Worm (Caenorhabditis elegans): ENCODE data around the gene adbp-1.

DNA sequence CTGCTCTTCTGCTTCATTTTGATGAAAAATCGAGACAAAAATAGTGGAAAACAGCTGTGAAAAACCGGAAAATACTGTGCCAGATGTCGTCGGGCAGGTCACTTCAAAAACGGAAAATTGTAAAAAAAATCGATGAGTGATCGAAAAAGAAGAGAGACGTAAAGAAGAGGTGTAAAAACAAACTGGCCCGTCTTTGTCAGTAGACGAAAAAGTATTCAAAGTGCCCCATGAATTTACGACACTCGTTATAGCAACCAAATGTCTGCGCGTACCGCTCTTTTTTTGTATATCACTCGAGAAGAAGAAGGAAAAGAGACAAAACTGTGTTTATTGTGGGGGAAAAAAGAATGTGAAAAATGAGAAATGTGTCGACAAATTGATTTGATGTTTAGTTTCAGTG, 41.2 kb downstream of the adbp-1 start, which contains the start of gene twk-5:
- TF ChIP-seq snpc-4 (tag; optimal IDR thresholded peaks at IDR 0.05) (no peak), zip-8 (tag; optimal IDR thresholded peaks at IDR 0.05) (no peak)
